Worm (Caenorhabditis elegans) whole organism, young adult: ENCODE measurements around the gene K06H7.8.

Experiments used
- B0019.2 ChIP-seq: fragments of 200-800 bp; sonication (Bioruptor generic); conservative IDR thresholded peaks from 2 replicates; pipeline ENCODE4 v1.3.6; 2022; ENCODE audit warnings: missing genetic modification reagents, missing genetic modification characterization, missing compliant biosample characterization
- B0035.1 ChIP-seq: sonication (generic microtip); optimal IDR thresholded peaks from 2 replicates; lab custom pipeline; 2016; ENCODE audit warnings: missing genetic modification characterization, mild to moderate bottlenecking, missing compliant biosample characterization, missing genotype, missing genetic modification reagents
- B0261.1 ChIP-seq: sonication (generic microtip); optimal IDR thresholded peaks from 2 replicates; lab custom pipeline; 2016; ENCODE audit warnings: mild to moderate bottlenecking, missing genetic modification characterization, moderate library complexity, missing compliant biosample characterization
- C17E4.6 ChIP-seq: fragments of 200-800 bp; sonication (Bioruptor generic); IDR thresholded peaks from 2 replicates; pipeline ENCODE4 v1.3.6; 2022; ENCODE audit warnings: missing genetic modification reagents, missing genetic modification characterization, missing compliant biosample characterization
- D2030.7 ChIP-seq: fragments of 200-800 bp; sonication (Bioruptor generic); IDR thresholded peaks from 2 replicates; pipeline ENCODE4 v1.3.6; 2022; ENCODE audit warnings: missing genetic modification reagents, missing genetic modification characterization, missing compliant biosample characterization
- F49E8.2 ChIP-seq: sonication (generic microtip); optimal IDR thresholded peaks from 3 replicates; lab custom pipeline; 2017; ENCODE audit warnings: missing genetic modification characterization, mild to moderate bottlenecking, missing compliant biosample characterization, antibody characterized with exemption, moderate library complexity; ENCODE audit not compliant: insufficient read depth
- F52B5.7 ChIP-seq: sonication (generic microtip); optimal IDR thresholded peaks from 2 replicates; lab custom pipeline; 2016; ENCODE audit warnings: mild to moderate bottlenecking, missing genetic modification characterization, missing compliant biosample characterization
- F55B11.4 ChIP-seq: sonication (generic microtip); optimal IDR thresholded peaks from 2 replicates; lab custom pipeline; 2016; ENCODE audit warnings: missing compliant biosample characterization, missing genetic modification characterization, borderline replicate concordance; ENCODE audit not compliant: insufficient read depth
- F57A8.1 ChIP-seq: fragments of 200-800 bp; sonication (Bioruptor generic); optimal IDR thresholded peaks from 2 replicates; lab custom pipeline; 2018; ENCODE audit warnings: mild to moderate bottlenecking, missing genetic modification characterization, moderate library complexity, missing compliant biosample characterization
- K12H6.12 ChIP-seq: fragments of 200-800 bp; sonication (Bioruptor generic); optimal IDR thresholded peaks from 2 replicates; lab custom pipeline; 2018; ENCODE audit warnings: mild to moderate bottlenecking, missing genetic modification characterization, missing compliant biosample characterization
- Y53F4B.3 ChIP-seq: fragments of 200-800 bp; sonication (Bioruptor generic); IDR thresholded peaks from 2 replicates; pipeline ENCODE4 v1.3.6; 2022; ENCODE audit warnings: missing genetic modification reagents, missing genetic modification characterization, missing compliant biosample characterization
- Y53G8AR.9 ChIP-seq: fragments of 200-800 bp; sonication (Bioruptor generic); conservative IDR thresholded peaks from 2 replicates; pipeline ENCODE4 v1.3.6; 2022; ENCODE audit warnings: missing genetic modification reagents, missing genetic modification characterization, missing compliant biosample characterization
- Y56A3A.18 ChIP-seq: fragments of 200-800 bp; sonication (Bioruptor generic); IDR thresholded peaks from 2 replicates; pipeline ENCODE4 v1.3.6; 2022; ENCODE audit warnings: missing genetic modification reagents, missing genetic modification characterization, missing compliant biosample characterization
- Y79H2A.3 ChIP-seq: fragments of 200-800 bp; sonication (Bioruptor generic); conservative IDR thresholded peaks from 2 replicates; pipeline ENCODE4 v1.3.6; 2022; ENCODE audit warnings: missing genetic modification reagents, missing genetic modification characterization, missing compliant biosample characterization
- aptf-3 ChIP-seq: fragments of 200-800 bp; sonication (Bioruptor generic); IDR thresholded peaks from 2 replicates; pipeline ENCODE4 v1.3.6; 2022; ENCODE audit warnings: missing genetic modification characterization, missing compliant biosample characterization
- atf-7 ChIP-seq: sonication (generic microtip); optimal IDR thresholded peaks from 2 replicates; lab custom pipeline; 2017; ENCODE audit warnings: mild to moderate bottlenecking, missing genetic modification characterization, missing compliant biosample characterization
- attf-3 ChIP-seq: fragments of 200-800 bp; sonication (Bioruptor generic); conservative IDR thresholded peaks from 2 replicates; pipeline ENCODE4 v1.3.6; 2022; ENCODE audit warnings: missing genetic modification reagents, missing genetic modification characterization, missing compliant biosample characterization
- ccch-3 ChIP-seq: fragments of 200-800 bp; sonication (Bioruptor generic); optimal IDR thresholded peaks from 2 replicates; lab custom pipeline; 2018; ENCODE audit warnings: mild to moderate bottlenecking, missing genetic modification characterization, missing compliant biosample characterization
- ceh-100 ChIP-seq: fragments of 200-800 bp; sonication (Bioruptor generic); IDR thresholded peaks from 2 replicates; pipeline ENCODE4 v1.3.6; 2022; ENCODE audit warnings: missing genetic modification reagents, missing genetic modification characterization, missing compliant biosample characterization
- ceh-27 ChIP-seq: fragments of 200-800 bp; sonication (Bioruptor generic); optimal IDR thresholded peaks from 2 replicates; lab custom pipeline; 2018; ENCODE audit warnings: mild to moderate bottlenecking, missing genetic modification characterization, moderate library complexity, missing compliant biosample characterization
- ceh-79 ChIP-seq: sonication (generic microtip); optimal IDR thresholded peaks from 2 replicates; lab custom pipeline; 2017; ENCODE audit warnings: mild to moderate bottlenecking, missing genetic modification characterization, missing compliant biosample characterization
- ekl-4 ChIP-seq: fragments of 200-800 bp; sonication (Bioruptor generic); IDR thresholded peaks from 2 replicates; pipeline ENCODE4 v1.3.6; 2022; ENCODE audit warnings: missing genetic modification reagents, missing genetic modification characterization, missing compliant biosample characterization
- ets-4 ChIP-seq: fragments of 200-800 bp; sonication (Bioruptor generic); optimal IDR thresholded peaks from 2 replicates; lab custom pipeline; 2018; ENCODE audit warnings: mild to moderate bottlenecking, missing genetic modification characterization, missing compliant biosample characterization
- him-1 ChIP-seq: sonication (generic microtip); optimal IDR thresholded peaks from 2 replicates; lab custom pipeline; 2016; ENCODE audit warnings: missing genotype, missing genetic modification reagents, missing genetic modification characterization, missing compliant biosample characterization
- hlh-12 ChIP-seq: sonication (generic microtip); optimal IDR thresholded peaks from 2 replicates; lab custom pipeline; 2016; ENCODE audit warnings: missing genetic modification characterization, missing compliant biosample characterization
- hmg-20 ChIP-seq: fragments of 200-800 bp; sonication (Bioruptor generic); IDR thresholded peaks from 2 replicates; pipeline ENCODE4 v1.3.6; 2022; ENCODE audit warnings: missing genetic modification reagents, missing genetic modification characterization, missing compliant biosample characterization
- let-526 ChIP-seq: fragments of 200-800 bp; sonication (Bioruptor generic); IDR thresholded peaks from 2 replicates; pipeline ENCODE4 v1.3.6; 2022; ENCODE audit warnings: missing genetic modification reagents, missing genetic modification characterization, missing compliant biosample characterization
- lin-35 ChIP-seq, 3 experiments: fragments of 150-350 bp in 2 of 3; sonication (generic microtip) in 1 of 3; optimal IDR thresholded peaks; 2 replicates each; lab custom pipeline; 2014 to 2018; ENCODE audit warnings: missing biosample characterization in 3 of 3, missing genetic modification characterization in 3 of 3, missing genetic modification reagents in 3 of 3
- lin-40 ChIP-seq: sonication (generic microtip); optimal IDR thresholded peaks from 2 replicates; lab custom pipeline; 2016; ENCODE audit warnings: missing genetic modification characterization, mild to moderate bottlenecking, missing compliant biosample characterization, missing genotype, missing genetic modification reagents
- lir-1 ChIP-seq: fragments of 200-800 bp; sonication (Bioruptor generic); conservative IDR thresholded peaks from 2 replicates; pipeline ENCODE4 v1.3.6; 2022; ENCODE audit warnings: missing genetic modification reagents, missing genetic modification characterization, missing compliant biosample characterization
- mel-28 ChIP-seq: sonication (generic microtip); optimal IDR thresholded peaks from 2 replicates; lab custom pipeline; 2016; ENCODE audit warnings: borderline replicate concordance, mild to moderate bottlenecking, missing genetic modification characterization, missing compliant biosample characterization
- mes-4 ChIP-seq: sonication (generic microtip); optimal IDR thresholded peaks from 2 replicates; lab custom pipeline; 2016; ENCODE audit warnings: missing genotype, missing genetic modification characterization, missing compliant biosample characterization
- mxl-1 ChIP-seq: sonication (generic microtip); optimal IDR thresholded peaks from 2 replicates; lab custom pipeline; 2016; ENCODE audit warnings: missing genetic modification characterization, missing compliant biosample characterization
- nfyb-1 ChIP-seq: fragments of 200-800 bp; sonication (Bioruptor generic); IDR thresholded peaks from 2 replicates; pipeline ENCODE4 v1.3.6; 2022; ENCODE audit warnings: missing genetic modification reagents, missing genetic modification characterization, missing compliant biosample characterization
- nhr-120 ChIP-seq: fragments of 200-800 bp; sonication (Bioruptor generic); IDR thresholded peaks from 2 replicates; pipeline ENCODE4 v1.3.6; 2022; ENCODE audit warnings: missing genetic modification characterization, missing compliant biosample characterization
- nhr-27 ChIP-seq: fragments of 200-800 bp; sonication (Bioruptor generic); optimal IDR thresholded peaks from 2 replicates; lab custom pipeline; 2018; ENCODE audit warnings: mild to moderate bottlenecking, missing genetic modification characterization, moderate library complexity, missing compliant biosample characterization
- nhr-80 ChIP-seq: sonication (generic microtip); optimal IDR thresholded peaks from 2 replicates; lab custom pipeline; 2016; ENCODE audit warnings: missing genetic modification characterization, missing compliant biosample characterization
- pbrm-1 ChIP-seq: fragments of 200-800 bp; sonication (Bioruptor generic); IDR thresholded peaks from 2 replicates; pipeline ENCODE4 v1.3.6; 2022; ENCODE audit warnings: missing genetic modification reagents, missing genetic modification characterization, missing compliant biosample characterization
- pha-4 ChIP-seq: fragments of 150-350 bp; sonication (generic microtip); optimal IDR thresholded peaks from 2 replicates; lab custom pipeline; 2014; ENCODE audit warnings: missing biosample characterization, missing genetic modification reagents, missing genetic modification characterization
- rec-8 ChIP-seq, 2 experiments: sonication (generic microtip); optimal IDR thresholded peaks; 2 replicates each; lab custom pipeline; 2016; ENCODE audit warnings: mild to moderate bottlenecking in 2 of 2, missing genetic modification characterization in 2 of 2, missing genetic modification reagents in 2 of 2, missing genotype in 2 of 2, missing biosample characterization in 1 of 2, missing compliant biosample characterization in 1 of 2, moderate library complexity in 1 of 2
- rpc-1 ChIP-seq, 2 experiments: fragments of 150-350 bp in 1 of 2; sonication (generic microtip) in 1 of 2; optimal IDR thresholded peaks; 2 replicates each; lab custom pipeline; 2014 to 2018; ENCODE audit warnings: missing biosample characterization in 1 of 2, missing genetic modification characterization in 1 of 2, missing genetic modification reagents in 1 of 2, missing genotype in 1 of 2
- sea-2 ChIP-seq: fragments of 200-800 bp; sonication (Bioruptor generic); IDR thresholded peaks from 2 replicates; pipeline ENCODE4 v1.3.6; 2022; ENCODE audit warnings: missing genetic modification characterization, missing compliant biosample characterization
- unc-130 ChIP-seq: sonication (generic microtip); optimal IDR thresholded peaks from 2 replicates; lab custom pipeline; 2016; ENCODE audit warnings: missing genetic modification reagents, missing genetic modification characterization, missing compliant biosample characterization
- zfh-2 ChIP-seq: fragments of 200-800 bp; sonication (Bioruptor generic); conservative IDR thresholded peaks from 2 replicates; pipeline ENCODE4 v1.3.6; 2022; ENCODE audit warnings: missing genetic modification reagents, missing genetic modification characterization, missing compliant biosample characterization
- ztf-22 ChIP-seq: fragments of 200-800 bp; sonication (Bioruptor generic); optimal IDR thresholded peaks from 2 replicates; lab custom pipeline; 2018; ENCODE audit warnings: mild to moderate bottlenecking, missing genetic modification characterization, moderate library complexity, missing compliant biosample characterization
- ztf-26 ChIP-seq: sonication (generic microtip); optimal IDR thresholded peaks from 2 replicates; lab custom pipeline; 2017; ENCODE audit warnings: missing genetic modification characterization, missing compliant biosample characterization
- ztf-6 ChIP-seq: fragments of 200-800 bp; sonication (Bioruptor generic); IDR thresholded peaks from 2 replicates; pipeline ENCODE4 v1.3.6; 2022; ENCODE audit warnings: missing genetic modification reagents, missing genetic modification characterization, missing compliant biosample characterization

Gene K06H7.8

DNA sequence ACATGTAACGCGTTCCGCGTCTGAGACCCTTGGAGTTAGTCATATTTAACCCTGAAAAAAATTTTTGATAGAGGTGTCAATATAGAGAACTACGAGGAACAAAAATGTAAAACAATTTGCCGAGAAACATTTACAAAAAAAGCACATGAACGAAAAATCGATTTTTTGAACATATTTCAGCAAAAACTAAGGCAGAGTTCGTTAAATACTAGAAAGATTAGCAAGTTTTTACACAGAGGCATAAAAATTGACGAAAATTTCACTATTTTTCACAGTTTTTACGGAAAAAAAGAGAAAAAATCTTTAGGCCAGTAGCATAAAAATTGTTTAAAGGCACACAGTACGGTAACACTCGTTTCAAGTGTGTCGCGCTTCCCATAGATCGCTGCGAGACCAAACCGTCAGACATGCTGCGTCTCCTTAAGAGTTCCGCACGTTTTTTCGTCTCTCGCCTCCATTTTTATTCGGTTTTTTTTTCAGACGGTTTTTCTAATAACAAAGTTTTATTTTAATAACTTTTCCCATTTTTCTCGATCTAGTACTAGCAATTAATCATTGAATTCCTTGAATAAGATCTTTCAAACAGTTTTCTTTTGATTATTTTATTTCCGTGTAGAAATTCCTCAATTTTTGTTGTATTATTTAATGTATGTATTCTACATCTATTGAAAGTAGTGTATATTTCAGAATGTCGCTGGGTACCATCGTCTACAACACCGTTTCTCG is 32.3 kb upstream of the K06H7.8 start, which contains the start of the genes rpl-21 and C14B9.10 (continued):
- TF ChIP-seq lin-35 (GFP tag; optimal IDR thresholded peaks at IDR 0.05; lab: Kevin White, UChicago), result peak in 1 of 3 experiments; percentile 67
- no peak for TF ChIP-seq F57A8.1 (GFP tag; lab: Kevin White, UChicago)
- peak; percentile 79 for TF ChIP-seq ceh-27 (GFP tag; lab: Kevin White, UChicago)
- TF ChIP-seq ccch-3 (GFP tag; lab: Kevin White, UChicago), result no peak
- TF ChIP-seq F52B5.7 (tag; lab: Kevin White, UChicago), result no peak
- TF ChIP-seq B0035.1 (tag; lab: Kevin White, UChicago), result no peak
- no peak for TF ChIP-seq atf-7
- no peak for TF ChIP-seq ztf-6
- no peak for TF ChIP-seq ceh-79 (tag; lab: Kevin White, UChicago)
- TF ChIP-seq zfh-2 (GFP tag; lab: Robert Waterston, UW), result no peak
- TF ChIP-seq aptf-3 (GFP tag; lab: Robert Waterston, UW), result no peak
- no peak for TF ChIP-seq mxl-1 (tag; lab: Kevin White, UChicago)
- TF ChIP-seq pbrm-1 (GFP tag; lab: Robert Waterston, UW), result peak; percentile 89
- TF ChIP-seq ztf-22 (GFP tag; lab: Kevin White, UChicago), result no peak
- TF ChIP-seq F55B11.4 (tag; lab: Kevin White, UChicago), result no peak
- peak; percentile 82 for TF ChIP-seq F49E8.2
- TF ChIP-seq C17E4.6 (GFP tag; lab: Robert Waterston, UW), result peak; percentile 25; the same call in 1 of the 2 replicates
- peak; percentile 36 for TF ChIP-seq nhr-80
- peak; percentile 76 for TF ChIP-seq pha-4 (tag; lab: Kevin White, UChicago)
- no peak for TF ChIP-seq mel-28
- TF ChIP-seq Y79H2A.3 (GFP tag; lab: Robert Waterston, UW), result no peak
- TF ChIP-seq lin-40 (tag; lab: Kevin White, UChicago), result peak; percentile 46
- no peak for TF ChIP-seq sea-2 (GFP tag; lab: Robert Waterston, UW)
- peak; percentile 2 for TF ChIP-seq mes-4 (tag; lab: Kevin White, UChicago)
- TF ChIP-seq rec-8 (tag; optimal IDR thresholded peaks at IDR 0.05; lab: Kevin White, UChicago), result peak in 1 of 2 experiments; percentile 46
- no peak for TF ChIP-seq hlh-12 (tag; lab: Kevin White, UChicago)
- TF ChIP-seq nfyb-1 (GFP tag; lab: Robert Waterston, UW), result peak; percentile 74
- TF ChIP-seq Y56A3A.18, result no peak
- no peak for TF ChIP-seq Y53F4B.3 (GFP tag; lab: Robert Waterston, UW)
- 0 out of 2 replicates have a peak, but pooled peaks have one; percentile 4 for TF ChIP-seq B0019.2
- TF ChIP-seq hmg-20 (GFP tag; lab: Robert Waterston, UW), result no peak
- TF ChIP-seq ceh-100 (GFP tag; lab: Robert Waterston, UW), result peak; percentile 52; the same call in 1 of the 2 replicates
- peak; percentile 52; the same call in 1 of the 2 replicates for TF ChIP-seq Y53G8AR.9 (GFP tag; lab: Robert Waterston, UW)
- TF ChIP-seq ets-4 (GFP tag; lab: Kevin White, UChicago), result no peak
- TF ChIP-seq B0261.1 (tag; lab: Kevin White, UChicago), result peak; percentile 3
- TF ChIP-seq ekl-4 (GFP tag; lab: Robert Waterston, UW), result peak; percentile 66; the same call in 1 of the 2 replicates
- no peak for TF ChIP-seq nhr-27 (tag; lab: Kevin White, UChicago)
- peak; percentile 78 for TF ChIP-seq D2030.7 (GFP tag; lab: Robert Waterston, UW)
- TF ChIP-seq K12H6.12 (tag; lab: Kevin White, UChicago), result no peak
- no peak for TF ChIP-seq let-526
- no peak for TF ChIP-seq ztf-26 (tag; lab: Kevin White, UChicago)
- TF ChIP-seq nhr-120 (GFP tag; lab: Robert Waterston, UW), result no peak
- TF ChIP-seq him-1 (tag; lab: Kevin White, UChicago), result peak; percentile 65
- peak; percentile 20; the same call in 1 of the 2 replicates for TF ChIP-seq lir-1 (GFP tag; lab: Robert Waterston, UW)
- peak; percentile 70 for TF ChIP-seq attf-3 (GFP tag; lab: Robert Waterston, UW)
- TF ChIP-seq unc-130 (GFP tag; lab: Kevin White, UChicago), result peak; percentile 34
- no peak for TF ChIP-seq rpc-1 (optimal IDR thresholded peaks at IDR 0.05; lab: Kevin White, UChicago)
- no peak for TF ChIP-seq rpc-1 (tag; optimal IDR thresholded peaks at IDR 0.05; lab: Kevin White, UChicago)
